Worm (Caenorhabditis elegans): Measurements from ENCODE around the gene inx-10.

The inx-10 gene

ce11 chrV:9212499-9212898, 5.2 kb upstream of the inx-10 start:
- TF ChIP-seq klf-2 (GFP tag; conservative IDR thresholded peaks at IDR 0.05) (no peak), cog-1 (tag; optimal IDR thresholded peaks at IDR 0.05) (peak; percentile 58)

- no peak for TF ChIP-seq tab-1 (GFP tag; IDR thresholded peaks at IDR 0.05)
- no peak for TF ChIP-seq ref-1 (GFP tag; conservative IDR thresholded peaks at IDR 0.05)
- TF ChIP-seq T22C8.4 (GFP tag; IDR thresholded peaks at IDR 0.05), result no peak
- no peak for TF ChIP-seq ztf-29 (GFP tag; IDR thresholded peaks at IDR 0.05)
- no peak for TF ChIP-seq med-1 (GFP tag; optimal IDR thresholded peaks at IDR 0.05; ENCODE audit: insufficient read depth)
- TF ChIP-seq klf-2 (GFP tag; conservative IDR thresholded peaks at IDR 0.05), result no peak
- TF ChIP-seq flt-1 (GFP tag; IDR thresholded peaks at IDR 0.05), result no peak
- TF ChIP-seq ztf-23 (GFP tag; IDR thresholded peaks at IDR 0.05), result no peak
- TF ChIP-seq cog-1 (tag; optimal IDR thresholded peaks at IDR 0.05), result no peak
Measured at ce11 chrV:9208878-9209277, 1.6 kb upstream of the inx-10 start.

ce11 chrV:9202710-9203109, 4.6 kb downstream of the inx-10 start, which contains the start of gene asp-2:
asp-2 (plus strand) TSS chrV:9203077.
- no peak for TF ChIP-seq ztf-23 (GFP tag; IDR thresholded peaks at IDR 0.05)
- no peak for TF ChIP-seq cog-1 (tag; optimal IDR thresholded peaks at IDR 0.05)
- no peak for TF ChIP-seq ref-1 (GFP tag; conservative IDR thresholded peaks at IDR 0.05)
- no peak for TF ChIP-seq med-1 (GFP tag; optimal IDR thresholded peaks at IDR 0.05; ENCODE audit: insufficient read depth)
- no peak for TF ChIP-seq ztf-29 (GFP tag; IDR thresholded peaks at IDR 0.05)
- TF ChIP-seq tab-1 (GFP tag; IDR thresholded peaks at IDR 0.05), result no peak
- no peak for TF ChIP-seq T22C8.4 (GFP tag; IDR thresholded peaks at IDR 0.05)
- TF ChIP-seq flt-1 (GFP tag; IDR thresholded peaks at IDR 0.05), result no peak

ce11 chrV:9198887-9199286, 8.4 kb downstream of the inx-10 start, which contains the start of gene str-177:
str-177 (minus strand) TSS chrV:9198987.
- no peak for TF ChIP-seq ref-1 (GFP tag; conservative IDR thresholded peaks at IDR 0.05)

ce11 chrV:9197121-9197520, 10.2 kb downstream of the inx-10 start, which contains the start of gene C24B5.4:
C24B5.4 (minus strand) TSS chrV:9197326.
- TF ChIP-seq tab-1 (GFP tag; IDR thresholded peaks at IDR 0.05), result no peak
- no peak for TF ChIP-seq T22C8.4 (GFP tag; IDR thresholded peaks at IDR 0.05)
- no peak for TF ChIP-seq med-1 (GFP tag; optimal IDR thresholded peaks at IDR 0.05; ENCODE audit: insufficient read depth)
- no peak for TF ChIP-seq ztf-29 (GFP tag; IDR thresholded peaks at IDR 0.05)
- no peak for TF ChIP-seq cog-1 (tag; optimal IDR thresholded peaks at IDR 0.05)
- TF ChIP-seq ztf-23 (GFP tag; IDR thresholded peaks at IDR 0.05), result no peak
- TF ChIP-seq ref-1 (GFP tag; conservative IDR thresholded peaks at IDR 0.05), result no peak
- no peak for TF ChIP-seq flt-1 (GFP tag; IDR thresholded peaks at IDR 0.05)
- no peak for TF ChIP-seq klf-2 (GFP tag; conservative IDR thresholded peaks at IDR 0.05)

ce11 chrV:9194055-9194454, 13.2 kb downstream of the inx-10 start:
- no peak for TF ChIP-seq T22C8.4 (GFP tag; IDR thresholded peaks at IDR 0.05)
- TF ChIP-seq med-1 (GFP tag; optimal IDR thresholded peaks at IDR 0.05; ENCODE audit: insufficient read depth), result no peak
- no peak for TF ChIP-seq ztf-29 (GFP tag; IDR thresholded peaks at IDR 0.05)
- no peak for TF ChIP-seq flt-1 (GFP tag; IDR thresholded peaks at IDR 0.05)
- TF ChIP-seq cog-1 (tag; optimal IDR thresholded peaks at IDR 0.05), result no peak
- TF ChIP-seq klf-2 (GFP tag; conservative IDR thresholded peaks at IDR 0.05), result no peak
- no peak for TF ChIP-seq tab-1 (GFP tag; IDR thresholded peaks at IDR 0.05)
- no peak for TF ChIP-seq ztf-23 (GFP tag; IDR thresholded peaks at IDR 0.05)
- no peak for TF ChIP-seq ref-1 (GFP tag; conservative IDR thresholded peaks at IDR 0.05)

- TF ChIP-seq ztf-29 (GFP tag; IDR thresholded peaks at IDR 0.05) (no peak), klf-2 (GFP tag; conservative IDR thresholded peaks at IDR 0.05) (no peak), T22C8.4 (GFP tag; IDR thresholded peaks at IDR 0.05) (no peak), tab-1 (GFP tag; IDR thresholded peaks at IDR 0.05) (no peak), flt-1 (GFP tag; IDR thresholded peaks at IDR 0.05) (no peak), ref-1 (GFP tag; conservative IDR thresholded peaks at IDR 0.05) (no peak), cog-1 (tag; optimal IDR thresholded peaks at IDR 0.05) (no peak), med-1 (GFP tag; optimal IDR thresholded peaks at IDR 0.05; ENCODE audit: insufficient read depth) (no peak), ztf-23 (GFP tag; IDR thresholded peaks at IDR 0.05) (no peak)
Measured at ce11 chrV:9191406-9191805, 15.9 kb downstream of the inx-10 start, which contains the start of gene sphr-1. sphr-1 (plus strand) TSS chrV:9191610.

- TF ChIP-seq med-1 (GFP tag; optimal IDR thresholded peaks at IDR 0.05; ENCODE audit: insufficient read depth) (no peak), ztf-23 (GFP tag; IDR thresholded peaks at IDR 0.05) (no peak), flt-1 (GFP tag; IDR thresholded peaks at IDR 0.05) (no peak), ztf-29 (GFP tag; IDR thresholded peaks at IDR 0.05) (no peak), cog-1 (tag; optimal IDR thresholded peaks at IDR 0.05) (no peak), ref-1 (GFP tag; conservative IDR thresholded peaks at IDR 0.05) (no peak), klf-2 (GFP tag; conservative IDR thresholded peaks at IDR 0.05) (no peak), tab-1 (GFP tag; IDR thresholded peaks at IDR 0.05) (no peak), T22C8.4 (GFP tag; IDR thresholded peaks at IDR 0.05) (no peak)
Measured at ce11 chrV:9186028-9186427, 21.2 kb downstream of the inx-10 start.

- TF ChIP-seq ref-1 (GFP tag; conservative IDR thresholded peaks at IDR 0.05) (no peak), klf-2 (GFP tag; conservative IDR thresholded peaks at IDR 0.05) (no peak), cog-1 (tag; optimal IDR thresholded peaks at IDR 0.05) (no peak), ztf-29 (GFP tag; IDR thresholded peaks at IDR 0.05) (no peak), T22C8.4 (GFP tag; IDR thresholded peaks at IDR 0.05) (no peak), med-1 (GFP tag; optimal IDR thresholded peaks at IDR 0.05; ENCODE audit: insufficient read depth) (no peak), ztf-23 (GFP tag; IDR thresholded peaks at IDR 0.05) (no peak)
Measured at ce11 chrV:9183718-9184441, 23.4 kb downstream of the inx-10 start.

ce11 chrV:9181669-9182250, 25.5 kb downstream of the inx-10 start, which contains the start of gene ptr-1:
ptr-1 (minus strand) TSS chrV:9181719.
- no peak for TF ChIP-seq klf-2 (GFP tag; conservative IDR thresholded peaks at IDR 0.05)
- no peak for TF ChIP-seq cog-1 (tag; optimal IDR thresholded peaks at IDR 0.05)
- TF ChIP-seq flt-1 (GFP tag; IDR thresholded peaks at IDR 0.05), result no peak
- no peak for TF ChIP-seq ztf-23 (GFP tag; IDR thresholded peaks at IDR 0.05)
- TF ChIP-seq T22C8.4 (GFP tag; IDR thresholded peaks at IDR 0.05), result no peak
- no peak for TF ChIP-seq ref-1 (GFP tag; conservative IDR thresholded peaks at IDR 0.05)
- TF ChIP-seq ztf-29 (GFP tag; IDR thresholded peaks at IDR 0.05), result no peak
- no peak for TF ChIP-seq tab-1 (GFP tag; IDR thresholded peaks at IDR 0.05)
- TF ChIP-seq med-1 (GFP tag; optimal IDR thresholded peaks at IDR 0.05; ENCODE audit: insufficient read depth), result no peak
